Worm (Caenorhabditis elegans): ENCODE measurements around the gene rnh-1.1.

Gene rnh-1.1

ce11 chrII:7554716-7555247, 29.2 kb downstream of the rnh-1.1 start:
- peak; percentile 32 for TF ChIP-seq elt-2 (tag; optimal IDR thresholded peaks at IDR 0.05)
- no peak for TF ChIP-seq ceh-14 (tag; optimal IDR thresholded peaks at IDR 0.05)

ce11 chrII:7555454-7555853, 29.9 kb downstream of the rnh-1.1 start, which contains the start of gene ZK1290.14:
ZK1290.14 (minus strand) TSS chrII:7555592.
- TF ChIP-seq ceh-31 (tag; optimal IDR thresholded peaks at IDR 0.05) (no peak), nfya-1 (tag; optimal IDR thresholded peaks at IDR 0.05) (no peak), ama-1 (optimal IDR thresholded peaks at IDR 0.05) (no peak), hlh-8 (tag; optimal IDR thresholded peaks at IDR 0.05) (no peak), dmd-4 (tag; optimal IDR thresholded peaks at IDR 0.05; ENCODE audit: borderline replicate concordance) (no peak), nhr-11 (tag; optimal IDR thresholded peaks at IDR 0.05) (no peak), rnt-1 (tag; optimal IDR thresholded peaks at IDR 0.05) (no peak), unc-42 (tag; optimal IDR thresholded peaks at IDR 0.05) (no peak), C08G9.2 (tag; optimal IDR thresholded peaks at IDR 0.05) (no peak), unc-86 (tag; optimal IDR thresholded peaks at IDR 0.05) (no peak), ceh-18 (tag; optimal IDR thresholded peaks at IDR 0.05) (no peak)

ce11 chrII:7557981-7558380, 32.4 kb downstream of the rnh-1.1 start:
- TF ChIP-seq zip-5 (tag; optimal IDR thresholded peaks at IDR 0.05) = no peak
- TF ChIP-seq nfya-1 (tag; optimal IDR thresholded peaks at IDR 0.05) = no peak
- no peak for TF ChIP-seq mec-3 (tag; optimal IDR thresholded peaks at IDR 0.05; ENCODE audit: borderline replicate concordance)
- TF ChIP-seq ceh-45 (GFP tag; IDR thresholded peaks at IDR 0.05) = no peak
- no peak for TF ChIP-seq hlh-6 (tag; optimal IDR thresholded peaks at IDR 0.05)
- TF ChIP-seq odd-2 (tag; optimal IDR thresholded peaks at IDR 0.05) = no peak
- TF ChIP-seq C38D4.7 (GFP tag; optimal IDR thresholded peaks at IDR 0.05) = no peak
- no peak for TF ChIP-seq sdc-2 (tag; optimal IDR thresholded peaks at IDR 0.05)
- no peak for TF ChIP-seq pqm-1 (tag; optimal IDR thresholded peaks at IDR 0.05)
- TF ChIP-seq hlh-13 (GFP tag; optimal IDR thresholded peaks at IDR 0.05) = no peak
- no peak for TF ChIP-seq K02D7.2 (tag; optimal IDR thresholded peaks at IDR 0.05)
- TF ChIP-seq eyg-1 (tag; optimal IDR thresholded peaks at IDR 0.05) = no peak
- TF ChIP-seq F13H6.1 (tag; optimal IDR thresholded peaks at IDR 0.05) = no peak
- no peak for TF ChIP-seq hlh-8 (tag; optimal IDR thresholded peaks at IDR 0.05)
- no peak for TF ChIP-seq syd-9 (tag; optimal IDR thresholded peaks at IDR 0.05)

ce11 chrII:7558864-7559263, 33.3 kb downstream of the rnh-1.1 start:
- TF ChIP-seq unc-42 (tag; optimal IDR thresholded peaks at IDR 0.05) = peak; percentile 69
- TF ChIP-seq ahr-1 (tag; optimal IDR thresholded peaks at IDR 0.05) = no peak

DNA sequence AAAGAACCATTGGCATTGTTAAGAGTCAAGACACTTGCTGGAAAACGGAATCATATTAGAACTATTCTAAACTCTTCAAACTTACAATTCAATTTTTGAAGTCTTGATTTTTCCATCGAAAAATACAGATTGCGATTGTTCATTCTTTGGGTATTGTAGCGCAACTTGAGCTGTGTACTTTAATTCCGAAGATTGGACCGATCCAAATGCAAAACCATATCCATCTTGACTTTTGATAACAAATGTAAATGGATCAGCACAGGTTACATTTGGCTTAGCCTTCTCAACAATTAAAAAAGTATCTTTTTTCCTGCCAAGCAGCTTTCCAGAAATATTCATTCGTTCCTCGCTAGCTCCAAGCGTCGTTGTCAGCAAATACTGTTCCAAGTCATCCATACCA, 35.3 kb downstream of the rnh-1.1 start:
- no peak for TF ChIP-seq nfya-1 (tag; optimal IDR thresholded peaks at IDR 0.05)
- no peak for TF ChIP-seq ahr-1 (tag; optimal IDR thresholded peaks at IDR 0.05)

DNA sequence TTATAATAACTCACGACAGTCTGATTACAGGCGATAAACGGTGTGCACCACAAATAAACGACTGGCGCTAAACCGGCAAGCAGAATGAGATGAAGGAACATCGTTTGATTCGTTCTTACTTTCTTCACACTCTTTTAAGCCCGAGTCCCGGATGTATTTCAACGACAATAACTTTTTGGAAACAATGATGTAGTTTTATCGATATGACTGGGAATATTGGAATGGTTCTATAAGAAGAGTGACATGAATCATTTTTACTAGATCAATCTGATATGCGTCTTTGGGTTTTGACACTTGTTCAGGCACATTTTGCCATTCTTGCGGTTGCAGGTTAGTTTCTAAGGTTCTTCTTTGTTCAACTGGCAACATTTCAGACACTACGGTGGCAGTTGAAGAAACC, 36.0 kb downstream of the rnh-1.1 start, which contains the start of the genes ZK1290.11 and ZK1290.1:
ZK1290.11 (minus strand) TSS at position 101 of the 400 bp plus-strand sequence.
ZK1290.1 (plus strand) TSS at position 271 of the 400 bp plus-strand sequence.
- no peak for TF ChIP-seq ceh-22 (tag; optimal IDR thresholded peaks at IDR 0.05)
- no peak for TF ChIP-seq lin-11 (tag; optimal IDR thresholded peaks at IDR 0.05)

ce11 chrII:7562616-7563015, 37.1 kb downstream of the rnh-1.1 start:
- TF ChIP-seq Y22D7AL.16 (tag; optimal IDR thresholded peaks at IDR 0.05) (no peak), sox-4 (tag; optimal IDR thresholded peaks at IDR 0.05) (no peak), ztf-16 (tag; optimal IDR thresholded peaks at IDR 0.05) (no peak), syd-9 (tag; optimal IDR thresholded peaks at IDR 0.05) (no peak), C08G9.2 (tag; optimal IDR thresholded peaks at IDR 0.05) (no peak), ceh-18 (tag; optimal IDR thresholded peaks at IDR 0.05) (no peak), rnt-1 (tag; optimal IDR thresholded peaks at IDR 0.05) (no peak), ttx-3 (tag; optimal IDR thresholded peaks at IDR 0.05) (no peak), ceh-2 (tag; optimal IDR thresholded peaks at IDR 0.05) (no peak), ama-1 (optimal IDR thresholded peaks at IDR 0.05) (no peak), npax-4 (tag; optimal IDR thresholded peaks at IDR 0.05) (no peak), hlh-8 (tag; optimal IDR thresholded peaks at IDR 0.05) (no peak), K09A11.1 (tag; optimal IDR thresholded peaks at IDR 0.05; ENCODE audit: insufficient read depth) (no peak)
